Fruit fly (Drosophila melanogaster) whole organism, embryonic: Measurements from ENCODE around the gene Glt.

Experiments used
- Atf6 ChIP-seq: fragments of 200-800 bp; sonication (Bioruptor generic); IDR thresholded peaks from 2 replicates; pipeline ENCODE4 v1.3.6; 2022; ENCODE audit warnings: missing biosample characterization, missing genetic modification characterization
- CG12155 ChIP-seq: fragments of 200-800 bp; sonication (Bioruptor generic); optimal IDR thresholded peaks from 3 replicates; lab custom pipeline; 2016; ENCODE audit warnings: missing biosample characterization, missing genetic modification characterization
- CG14965 ChIP-seq: fragments of 200-800 bp; sonication (Bioruptor generic); optimal IDR thresholded peaks from 2 replicates; lab custom pipeline; 2016; ENCODE audit warnings: missing biosample characterization, missing genetic modification characterization, borderline replicate concordance
- CG1529 ChIP-seq: fragments of 200-800 bp; sonication (Bioruptor generic); optimal IDR thresholded peaks from 3 replicates; lab custom pipeline; 2018; ENCODE audit warnings: missing biosample characterization, missing genetic modification characterization
- CG1602 ChIP-seq: fragments of 200-800 bp; sonication (Bioruptor generic); optimal IDR thresholded peaks from 3 replicates; lab custom pipeline; 2016; ENCODE audit warnings: missing biosample characterization, missing genetic modification characterization
- CG18476 ChIP-seq: fragments of 200-800 bp; sonication (Bioruptor generic); optimal IDR thresholded peaks from 2 replicates; lab custom pipeline; 2016; ENCODE audit warnings: missing biosample characterization, mild to moderate bottlenecking, missing genetic modification characterization
- CG2678 ChIP-seq: fragments of 200-800 bp; sonication (Bioruptor generic); optimal IDR thresholded peaks from 3 replicates; lab custom pipeline; 2019; ENCODE audit warnings: missing biosample characterization, mild to moderate bottlenecking, missing genetic modification characterization, moderate library complexity
- CG32772 ChIP-seq: fragments of 200-800 bp; sonication (Bioruptor generic); IDR thresholded peaks from 2 replicates; pipeline ENCODE4 v1.3.6; 2022; ENCODE audit warnings: missing biosample characterization, missing genetic modification characterization
- CG3281 ChIP-seq: fragments of 200-800 bp; sonication (Bioruptor generic); optimal IDR thresholded peaks from 3 replicates; lab custom pipeline; 2017; ENCODE audit warnings: missing biosample characterization, mild to moderate bottlenecking, missing genetic modification characterization
- CG4617 ChIP-seq: fragments of 200-800 bp; sonication (Bioruptor generic); optimal IDR thresholded peaks from 3 replicates; lab custom pipeline; 2016; ENCODE audit warnings: missing biosample characterization, missing genetic modification characterization, borderline replicate concordance
- CG5245 ChIP-seq: fragments of 200-800 bp; sonication (Bioruptor generic); optimal IDR thresholded peaks from 3 replicates; lab custom pipeline; 2016; ENCODE audit warnings: missing biosample characterization, missing genetic modification characterization
- CG6813 ChIP-seq: fragments of 200-800 bp; sonication (Bioruptor generic); optimal IDR thresholded peaks from 2 replicates; lab custom pipeline; 2017; ENCODE audit warnings: missing biosample characterization, missing genetic modification characterization, mild to moderate bottlenecking, moderate library complexity, missing genetic modification reagents
- CG7556 ChIP-seq: fragments of 200-800 bp; sonication (Bioruptor generic); optimal IDR thresholded peaks from 2 replicates; lab custom pipeline; 2017; ENCODE audit warnings: missing biosample characterization, mild to moderate bottlenecking, missing genetic modification characterization
- CG8388 ChIP-seq: fragments of 200-800 bp; sonication (Bioruptor generic); optimal IDR thresholded peaks from 2 replicates; lab custom pipeline; 2019; ENCODE audit warnings: missing biosample characterization, mild to moderate bottlenecking, missing genetic modification characterization, moderate library complexity
- CG9817 ChIP-seq: fragments of 200-800 bp; sonication (Bioruptor generic); optimal IDR thresholded peaks from 2 replicates; lab custom pipeline; 2018; ENCODE audit warnings: missing biosample characterization, mild to moderate bottlenecking, missing genetic modification characterization, moderate library complexity
- CHES-1-like ChIP-seq: fragments of 200-800 bp; sonication (Bioruptor generic); optimal IDR thresholded peaks from 2 replicates; lab custom pipeline; 2016; ENCODE audit warnings: missing biosample characterization, missing genetic modification characterization
- CoRest ChIP-seq: fragments of 200-800 bp; sonication (Bioruptor generic); optimal IDR thresholded peaks from 3 replicates; lab custom pipeline; 2018; ENCODE audit warnings: missing biosample characterization, mild to moderate bottlenecking, missing genetic modification characterization, moderate library complexity
- CrebB ChIP-seq: fragments of 200-800 bp; sonication (Bioruptor generic); optimal IDR thresholded peaks from 3 replicates; lab custom pipeline; 2018; ENCODE audit warnings: missing biosample characterization, mild to moderate bottlenecking, missing genetic modification characterization
- Dek ChIP-seq: fragments of 200-800 bp; sonication (Bioruptor generic); optimal IDR thresholded peaks from 3 replicates; lab custom pipeline; 2019; ENCODE audit warnings: missing biosample characterization, mild to moderate bottlenecking, missing genetic modification characterization, moderate library complexity
- Ets65A ChIP-seq: fragments of 200-800 bp; sonication (Bioruptor generic); peaks from one replicate; lab custom pipeline; 2016; ENCODE audit warnings: missing biosample characterization, missing genetic modification characterization
- Ets97D ChIP-seq: fragments of 200-800 bp; sonication (Bioruptor generic); optimal IDR thresholded peaks from 3 replicates; lab custom pipeline; 2016; ENCODE audit warnings: missing biosample characterization, missing genetic modification characterization
- Fer2 ChIP-seq: fragments of 200-800 bp; sonication (Bioruptor generic); optimal IDR thresholded peaks from 2 replicates; lab custom pipeline; 2018; ENCODE audit warnings: missing biosample characterization, mild to moderate bottlenecking, missing genetic modification characterization, moderate library complexity
- H2.0 ChIP-seq: fragments of 200-800 bp; sonication (Bioruptor generic); IDR thresholded peaks from 2 replicates; pipeline ENCODE4 v1.3.6; 2022; ENCODE audit warnings: missing biosample characterization, missing genetic modification characterization
- Hr78 ChIP-seq, 2 experiments: fragments of 200-800 bp in 1 of 2; fragments of >200 bp in 1 of 2; sonication (Bioruptor generic) in 1 of 2; optimal IDR thresholded peaks; 2 replicates each; lab custom pipeline; 2017 to 2019; ENCODE audit warnings: missing biosample characterization in 2 of 2, missing genetic modification characterization in 2 of 2, mild to moderate bottlenecking in 1 of 2, moderate library complexity in 1 of 2
- Lhr ChIP-seq: fragments of 200-800 bp; sonication (Bioruptor generic); optimal IDR thresholded peaks from 3 replicates; lab custom pipeline; 2017; ENCODE audit warnings: mild to moderate bottlenecking, missing biosample characterization, missing genetic modification reagents, missing genetic modification characterization
- Nf-YB ChIP-seq: fragments of 200-800 bp; sonication (Bioruptor generic); optimal IDR thresholded peaks from 3 replicates; lab custom pipeline; 2019; ENCODE audit warnings: missing biosample characterization, mild to moderate bottlenecking, missing genetic modification characterization, moderate library complexity
- Opbp ChIP-seq: fragments of 200-800 bp; sonication (Bioruptor generic); IDR thresholded peaks from 3 replicates; pipeline ENCODE4 v1.3.6; 2022; ENCODE audit warnings: missing biosample characterization, missing genetic modification characterization; ENCODE audit not compliant: partially characterized antibody
- Pdp1 ChIP-seq, 2 experiments: fragments of 200-800 bp; sonication (Bioruptor generic); optimal IDR thresholded peaks; 3 replicates each; lab custom pipeline; 2016; ENCODE audit warnings: missing biosample characterization in 2 of 2, missing genetic modification characterization in 2 of 2, mild to moderate bottlenecking in 1 of 2, moderate library complexity in 1 of 2
- TFAM ChIP-seq: fragments of 200-800 bp; sonication (Bioruptor generic); optimal IDR thresholded peaks from 2 replicates; lab custom pipeline; 2017; ENCODE audit warnings: missing biosample characterization, missing genetic modification characterization, inconsistent platforms
- Usf ChIP-seq: fragments of 200-800 bp; sonication (Bioruptor generic); optimal IDR thresholded peaks from 2 replicates; lab custom pipeline; 2017; ENCODE audit warnings: missing genotype, missing biosample characterization, missing genetic modification characterization
- al ChIP-seq: fragments of 200-800 bp; sonication (Bioruptor generic); IDR thresholded peaks from 2 replicates; pipeline ENCODE4 v1.3.6; 2022; ENCODE audit warnings: missing biosample characterization, missing genetic modification characterization
- btn ChIP-seq: fragments of 200-800 bp; sonication (Bioruptor generic); optimal IDR thresholded peaks from 2 replicates; lab custom pipeline; 2016; ENCODE audit warnings: missing biosample characterization, missing genetic modification characterization
- dan ChIP-seq: fragments of 200-800 bp; sonication (Bioruptor generic); IDR thresholded peaks from 2 replicates; pipeline ENCODE4 v1.3.6; 2022; ENCODE audit warnings: missing biosample characterization, missing genetic modification characterization
- dm ChIP-seq: fragments of 200-800 bp; sonication (Bioruptor generic); optimal IDR thresholded peaks from 3 replicates; lab custom pipeline; 2016; ENCODE audit warnings: missing biosample characterization, missing genetic modification characterization
- ewg ChIP-seq: fragments of 200-800 bp; sonication (Bioruptor generic); optimal IDR thresholded peaks from 3 replicates; lab custom pipeline; 2017; ENCODE audit warnings: mild to moderate bottlenecking, missing biosample characterization, missing genetic modification reagents, missing genetic modification characterization
- fd102C ChIP-seq: fragments of 200-800 bp; sonication (Bioruptor generic); optimal IDR thresholded peaks from 2 replicates; lab custom pipeline; 2018; ENCODE audit warnings: missing biosample characterization, mild to moderate bottlenecking, missing genetic modification characterization, moderate library complexity
- gem ChIP-seq: fragments of 200-800 bp; sonication (Bioruptor generic); optimal IDR thresholded peaks from 2 replicates; lab custom pipeline; 2019; ENCODE audit warnings: missing biosample characterization, mild to moderate bottlenecking, missing genetic modification characterization, moderate library complexity
- jing ChIP-seq: fragments of 200-800 bp; sonication (Bioruptor generic); optimal IDR thresholded peaks from 2 replicates; lab custom pipeline; 2018; ENCODE audit warnings: missing biosample characterization, mild to moderate bottlenecking, missing genetic modification characterization
- kah ChIP-seq: fragments of 200-800 bp; sonication (Bioruptor generic); optimal IDR thresholded peaks from 2 replicates; lab custom pipeline; 2018; ENCODE audit warnings: missing biosample characterization, mild to moderate bottlenecking, missing genetic modification characterization
- mam ChIP-seq: fragments of 200-800 bp; sonication (Bioruptor generic); optimal IDR thresholded peaks from 3 replicates; lab custom pipeline; 2016; ENCODE audit warnings: missing biosample characterization, missing genetic modification characterization
- nerfin-1 ChIP-seq: fragments of 200-800 bp; sonication (Bioruptor generic); optimal IDR thresholded peaks from 3 replicates; lab custom pipeline; 2019; ENCODE audit warnings: missing biosample characterization, mild to moderate bottlenecking, missing genetic modification characterization, moderate library complexity
- oc ChIP-seq: fragments of 200-800 bp; sonication (Bioruptor generic); optimal IDR thresholded peaks from 2 replicates; lab custom pipeline; 2018; ENCODE audit warnings: missing biosample characterization, mild to moderate bottlenecking, missing genetic modification characterization, moderate library complexity
- pb ChIP-seq: fragments of 200-800 bp; sonication (Bioruptor generic); optimal IDR thresholded peaks from 3 replicates; lab custom pipeline; 2016; ENCODE audit warnings: missing biosample characterization, missing genetic modification characterization
- trem ChIP-seq: fragments of 200-800 bp; optimal IDR thresholded peaks from 3 replicates; lab custom pipeline; 2019; ENCODE audit warnings: missing biosample characterization, mild to moderate bottlenecking, missing genetic modification characterization, moderate library complexity
- usp ChIP-seq: fragments of >200 bp; optimal IDR thresholded peaks from 2 replicates; lab custom pipeline; 2017; ENCODE audit warnings: missing biosample characterization, missing genetic modification characterization
- wdn ChIP-seq: fragments of 200-800 bp; sonication (Bioruptor generic); IDR thresholded peaks from 2 replicates; pipeline ENCODE4 v1.3.6; 2022; ENCODE audit warnings: missing biosample characterization, missing genetic modification characterization
- wek ChIP-seq: fragments of 200-800 bp; sonication (Bioruptor generic); optimal IDR thresholded peaks from 3 replicates; lab custom pipeline; 2018; ENCODE audit warnings: missing biosample characterization, mild to moderate bottlenecking, missing genetic modification characterization, moderate library complexity
- wor ChIP-seq: fragments of 200-800 bp; sonication (Bioruptor generic); IDR thresholded peaks from 2 replicates; pipeline ENCODE4 v1.3.6; 2022; ENCODE audit warnings: missing biosample characterization, missing genetic modification characterization
- zen ChIP-seq: fragments of 200-800 bp; sonication (Bioruptor generic); optimal IDR thresholded peaks from 3 replicates; lab custom pipeline; 2018; ENCODE audit warnings: missing biosample characterization, mild to moderate bottlenecking, missing genetic modification characterization, moderate library complexity

Glt gene

dm6 chr2L:8692426-8693180 is 20.1 kb downstream of the Glt start (continued):
- TF ChIP-seq CG4617 (GFP tag; lab: Kevin White, UChicago) (no peak), Opbp (GFP tag; lab: Robert Waterston, UW) (no peak), CG3281 (GFP tag; lab: Kevin White, UChicago) (peak; percentile 60), Nf-YB (GFP tag; lab: Kevin White, UChicago) (no peak), wdn (no peak), CHES-1-like (peak; percentile 71), CG12155 (GFP tag; lab: Kevin White, UChicago) (peak; percentile 36), Dek (tag; lab: Kevin White, UChicago) (peak; percentile 35), CoRest (tag; lab: Kevin White, UChicago) (no peak), CG14965 (GFP tag; lab: Kevin White, UChicago) (no peak), trem (tag; lab: Kevin White, UChicago) (no peak), CrebB (tag; lab: Kevin White, UChicago) (peak; percentile 73), gem (tag; lab: Kevin White, UChicago) (peak; percentile 10), CG32772 (no peak), wek (GFP tag; lab: Kevin White, UChicago) (no peak), CG1529 (no peak), Fer2 (tag; lab: Kevin White, UChicago) (no peak), Usf (GFP tag; lab: Kevin White, UChicago) (no peak), ewg (GFP tag; lab: Kevin White, UChicago) (no peak), nerfin-1 (tag; lab: Kevin White, UChicago) (no peak), zen (tag; lab: Kevin White, UChicago) (no peak), CG5245 (GFP tag; lab: Kevin White, UChicago) (no peak), oc (tag; lab: Kevin White, UChicago) (no peak), CG8388 (GFP tag; lab: Kevin White, UChicago) (no peak), CG7556 (GFP tag; lab: Kevin White, UChicago) (no peak), al (GFP tag; lab: Robert Waterston, UW) (peak; percentile 14; the same call in 1 of the 2 replicates), dan (no peak), jing (GFP tag; lab: Kevin White, UChicago) (no peak), CG1602 (no peak), Hr78 (GFP tag; optimal IDR thresholded peaks at IDR 0.05; lab: Kevin White, UChicago) (no peak), CG2678 (peak; percentile 37), mam (GFP tag; lab: Kevin White, UChicago) (peak; percentile 32), Ets65A (GFP tag; lab: Kevin White, UChicago) (peak; percentile 59), CG6813 (GFP tag; lab: Kevin White, UChicago) (no peak), Pdp1 (GFP tag; optimal IDR thresholded peaks at IDR 0.05; lab: Kevin White, UChicago) (no peak), CG9817 (tag; lab: Kevin White, UChicago) (no peak), wor (GFP tag; lab: Robert Waterston, UW) (no peak), fd102C (GFP tag; lab: Kevin White, UChicago) (no peak), dm (GFP tag; lab: Kevin White, UChicago) (no peak), Atf6 (GFP tag; lab: Robert Waterston, UW) (peak; percentile 61; the same call in 1 of the 2 replicates), TFAM (GFP tag; lab: Kevin White, UChicago) (no peak), pb (GFP tag; lab: Kevin White, UChicago) (peak; percentile 24), H2.0 (GFP tag; lab: Robert Waterston, UW) (no peak), Lhr (GFP tag; lab: Kevin White, UChicago) (no peak), kah (GFP tag; lab: Kevin White, UChicago) (no peak), usp (GFP tag; lab: Kevin White, UChicago) (no peak), CG18476 (GFP tag; lab: Kevin White, UChicago) (no peak), btn (GFP tag; lab: Kevin White, UChicago) (no peak), Ets97D (GFP tag; lab: Kevin White, UChicago) (no peak)
